Worm (Caenorhabditis elegans): ENCODE data around the gene cog-1.

cog-1 gene

ce11 chrII:14904635-14905034, 2.3 kb downstream of the cog-1 start:
- 0 out of 2 replicates have a peak, but pooled peaks have one; percentile 11 for TF ChIP-seq egrh-3 (GFP tag; IDR thresholded peaks at IDR 0.05)
- peak; percentile 72 for TF ChIP-seq zfh-2 (GFP tag; conservative IDR thresholded peaks at IDR 0.05)
- no peak for TF ChIP-seq F52B5.7 (tag; optimal IDR thresholded peaks at IDR 0.05)

DNA sequence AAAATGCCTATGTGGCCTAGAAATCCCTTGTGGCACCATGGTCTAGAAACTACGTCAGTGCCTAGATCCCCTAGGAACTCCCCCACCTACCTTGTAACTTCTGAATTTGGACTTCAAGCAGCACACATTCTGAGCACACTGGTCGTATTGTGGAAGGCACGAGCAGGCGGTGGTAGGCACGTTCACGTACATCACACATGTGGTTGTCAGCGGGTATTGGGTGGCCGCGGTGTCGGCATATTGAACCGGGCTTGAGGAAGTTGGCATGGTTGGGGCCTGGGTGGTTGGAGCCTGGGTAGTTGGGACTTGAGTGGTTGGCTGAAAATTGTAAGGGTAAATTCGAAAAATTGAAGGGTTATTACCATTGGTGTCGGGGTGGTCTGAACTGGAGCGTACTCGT, 5.4 kb downstream of the cog-1 start:
- TF ChIP-seq sptf-2 (GFP tag; optimal IDR thresholded peaks at IDR 0.05) (no peak), bed-1 (GFP tag; IDR thresholded peaks at IDR 0.05) (no peak), B0019.2 (GFP tag; conservative IDR thresholded peaks at IDR 0.05) (no peak), ets-4 (GFP tag; optimal IDR thresholded peaks at IDR 0.05) (no peak), rec-8 (tag; optimal IDR thresholded peaks at IDR 0.05) (no peak), ceh-91 (GFP tag; IDR thresholded peaks at IDR 0.05) (no peak), rcor-1 (GFP tag; IDR thresholded peaks at IDR 0.05) (no peak), madf-6 (GFP tag; IDR thresholded peaks at IDR 0.05) (no peak), ceh-40 (GFP tag; IDR thresholded peaks at IDR 0.05) (no peak), egl-18 (GFP tag; IDR thresholded peaks at IDR 0.05) (no peak), ztf-25 (GFP tag; IDR thresholded peaks at IDR 0.05) (no peak), lsy-27 (tag; optimal IDR thresholded peaks at IDR 0.05; ENCODE audit: borderline replicate concordance, insufficient read depth) (no peak), B0336.3 (GFP tag; IDR thresholded peaks at IDR 0.05) (no peak), akir-1 (GFP tag; optimal IDR thresholded peaks at IDR 0.05) (no peak), F52B5.7 (tag; optimal IDR thresholded peaks at IDR 0.05) (no peak), Y95B8A.8 (GFP tag; IDR thresholded peaks at IDR 0.05) (no peak)

ce11 chrII:14910307-14910706, 8.0 kb downstream of the cog-1 start, which contains the start of gene R03C1.1:
Gene R03C1.1, minus strand, starts transcription at chrII:14910407.
- TF ChIP-seq ceh-79 (tag; optimal IDR thresholded peaks at IDR 0.05), result no peak
- no peak for TF ChIP-seq xnd-1 (tag; optimal IDR thresholded peaks at IDR 0.05)
- no peak for TF ChIP-seq ceh-27 (GFP tag; optimal IDR thresholded peaks at IDR 0.05)
- no peak for TF ChIP-seq lin-54 (GFP tag; optimal IDR thresholded peaks at IDR 0.05)
- no peak for TF ChIP-seq pbrm-1 (GFP tag; IDR thresholded peaks at IDR 0.05)
- TF ChIP-seq hlh-12 (tag; optimal IDR thresholded peaks at IDR 0.05), result no peak
- no peak for TF ChIP-seq attf-6 (GFP tag; IDR thresholded peaks at IDR 0.05)
- TF ChIP-seq sdz-38 (tag; optimal IDR thresholded peaks at IDR 0.05), result no peak
- TF ChIP-seq tlf-1 (GFP tag; optimal IDR thresholded peaks at IDR 0.05), result no peak
- no peak for TF ChIP-seq ceh-100 (GFP tag; IDR thresholded peaks at IDR 0.05)
- TF ChIP-seq dpff-1 (tag; optimal IDR thresholded peaks at IDR 0.05), result no peak
- no peak for TF ChIP-seq dpl-1 (GFP tag; optimal IDR thresholded peaks at IDR 0.05)
- TF ChIP-seq lin-26 (GFP tag; IDR thresholded peaks at IDR 0.05), result no peak

ce11 chrII:14916848-14917247, 14.6 kb downstream of the cog-1 start:
- TF ChIP-seq snpc-4 (GFP tag; optimal IDR thresholded peaks at IDR 0.05) (no peak), snpc-4 (tag; optimal IDR thresholded peaks at IDR 0.05) (peak in 2 of 4 experiments; percentile 36 to 67), tlf-1 (GFP tag; optimal IDR thresholded peaks at IDR 0.05) (no peak)

ce11 chrII:14919148-14919755, 17.0 kb downstream of the cog-1 start, which contains the start of gene pde-3:
Gene pde-3, plus strand, starts transcription at chrII:14919705.
- TF ChIP-seq F33H1.4 (GFP tag; IDR thresholded peaks at IDR 0.05), result no peak
- TF ChIP-seq tbx-9 (tag; optimal IDR thresholded peaks at IDR 0.05; ENCODE audit: borderline replicate concordance), result no peak
- TF ChIP-seq ceh-27 (GFP tag; optimal IDR thresholded peaks at IDR 0.05), result no peak
- TF ChIP-seq snpc-1.1 (tag; optimal IDR thresholded peaks at IDR 0.05; ENCODE audit: insufficient read depth), result no peak
- no peak for TF ChIP-seq F39B2.1 (GFP tag; IDR thresholded peaks at IDR 0.05)
- no peak for TF ChIP-seq pha-4 (tag; optimal IDR thresholded peaks at IDR 0.05)
- no peak for TF ChIP-seq madf-3 (GFP tag; IDR thresholded peaks at IDR 0.05)
- TF ChIP-seq madf-10 (tag; optimal IDR thresholded peaks at IDR 0.05), result no peak
- TF ChIP-seq nhr-179 (tag; optimal IDR thresholded peaks at IDR 0.05), result no peak
- TF ChIP-seq madf-6 (GFP tag; IDR thresholded peaks at IDR 0.05), result no peak
- no peak for TF ChIP-seq mxl-1 (tag; optimal IDR thresholded peaks at IDR 0.05)
- TF ChIP-seq nfya-1 (tag; optimal IDR thresholded peaks at IDR 0.05; ENCODE audit: borderline replicate concordance, insufficient read depth), result no peak
- no peak for TF ChIP-seq C06A6.2 (GFP tag; conservative IDR thresholded peaks at IDR 0.05)

Measured in whole organism, young adult.